Worm (Caenorhabditis elegans) whole organism, young adult: ENCODE measurements around the gene cest-28.

ENCODE experiments used
- B0336.3 ChIP-seq: fragments of 200-800 bp; sonication (Bioruptor generic); IDR thresholded peaks from 2 replicates; pipeline ENCODE4 v1.3.6; 2022; ENCODE audit warnings: missing genetic modification characterization, missing compliant biosample characterization
- F52B5.7 ChIP-seq: sonication (generic microtip); optimal IDR thresholded peaks from 2 replicates; lab custom pipeline; 2016; ENCODE audit warnings: mild to moderate bottlenecking, missing genetic modification characterization, missing compliant biosample characterization
- F57A8.1 ChIP-seq: fragments of 200-800 bp; sonication (Bioruptor generic); optimal IDR thresholded peaks from 2 replicates; lab custom pipeline; 2018; ENCODE audit warnings: mild to moderate bottlenecking, missing genetic modification characterization, moderate library complexity, missing compliant biosample characterization
- F57C9.4 ChIP-seq: sonication (generic microtip); optimal IDR thresholded peaks from 2 replicates; lab custom pipeline; 2017; ENCODE audit warnings: mild to moderate bottlenecking, missing genetic modification characterization, missing compliant biosample characterization
- T07F8.4 ChIP-seq: sonication (generic microtip); optimal IDR thresholded peaks from 2 replicates; lab custom pipeline; 2016; ENCODE audit warnings: mild to moderate bottlenecking, missing genetic modification characterization, moderate library complexity, missing compliant biosample characterization
- Y53F4B.3 ChIP-seq: fragments of 200-800 bp; sonication (Bioruptor generic); IDR thresholded peaks from 2 replicates; pipeline ENCODE4 v1.3.6; 2022; ENCODE audit warnings: missing genetic modification reagents, missing genetic modification characterization, missing compliant biosample characterization
- Y79H2A.3 ChIP-seq: fragments of 200-800 bp; sonication (Bioruptor generic); conservative IDR thresholded peaks from 2 replicates; pipeline ENCODE4 v1.3.6; 2022; ENCODE audit warnings: missing genetic modification reagents, missing genetic modification characterization, missing compliant biosample characterization
- akir-1 ChIP-seq: fragments of 200-800 bp; sonication (Bioruptor generic); optimal IDR thresholded peaks from 2 replicates; lab custom pipeline; 2018; ENCODE audit warnings: mild to moderate bottlenecking, missing genetic modification characterization, moderate library complexity, missing compliant biosample characterization
- athp-1 ChIP-seq: sonication (generic microtip); optimal IDR thresholded peaks from 2 replicates; lab custom pipeline; 2017; ENCODE audit warnings: mild to moderate bottlenecking, missing genetic modification characterization, missing compliant biosample characterization
- attf-6 ChIP-seq: fragments of 200-800 bp; sonication (Bioruptor generic); IDR thresholded peaks from 2 replicates; pipeline ENCODE4 v1.3.6; 2022; ENCODE audit warnings: missing genetic modification reagents, missing genetic modification characterization, missing compliant biosample characterization
- ceh-58 ChIP-seq: fragments of 200-800 bp; sonication (Bioruptor generic); IDR thresholded peaks from 2 replicates; pipeline ENCODE4 v1.3.6; 2022; ENCODE audit warnings: missing genetic modification characterization, missing compliant biosample characterization
- dpl-1 ChIP-seq: fragments of 150-350 bp; optimal IDR thresholded peaks from 2 replicates; lab custom pipeline; 2014; ENCODE audit warnings: missing biosample characterization, missing genetic modification reagents, missing genetic modification characterization
- egl-18 ChIP-seq: fragments of 200-800 bp; sonication (Bioruptor generic); IDR thresholded peaks from 2 replicates; pipeline ENCODE4 v1.3.6; 2022; ENCODE audit warnings: missing genetic modification reagents, missing genetic modification characterization, missing compliant biosample characterization
- fkh-3 ChIP-seq: sonication (generic microtip); optimal IDR thresholded peaks from 2 replicates; lab custom pipeline; 2016; ENCODE audit warnings: mild to moderate bottlenecking, missing genetic modification characterization, missing compliant biosample characterization
- gei-17 ChIP-seq: fragments of 200-800 bp; sonication (Bioruptor generic); optimal IDR thresholded peaks from 2 replicates; lab custom pipeline; 2018; ENCODE audit warnings: mild to moderate bottlenecking, missing genetic modification characterization, missing compliant biosample characterization
- hlh-26 ChIP-seq: fragments of 200-800 bp; sonication (Bioruptor generic); conservative IDR thresholded peaks from 2 replicates; pipeline ENCODE4 v1.3.6; 2022; ENCODE audit warnings: missing genetic modification reagents, missing genetic modification characterization, missing compliant biosample characterization
- hsf-1 ChIP-seq: fragments of 200-800 bp; sonication (Bioruptor generic); IDR thresholded peaks from 2 replicates; pipeline ENCODE4 v1.3.6; 2022; ENCODE audit warnings: missing genetic modification reagents, missing genetic modification characterization, missing compliant biosample characterization
- lag-1 ChIP-seq: fragments of 200-800 bp; sonication (Bioruptor generic); IDR thresholded peaks from 2 replicates; pipeline ENCODE4 v1.3.6; 2022; ENCODE audit warnings: missing genetic modification reagents, missing genetic modification characterization, missing compliant biosample characterization
- let-526 ChIP-seq: fragments of 200-800 bp; sonication (Bioruptor generic); IDR thresholded peaks from 2 replicates; pipeline ENCODE4 v1.3.6; 2022; ENCODE audit warnings: missing genetic modification reagents, missing genetic modification characterization, missing compliant biosample characterization
- let-607 ChIP-seq, 2 experiments: fragments of 200-800 bp in 1 of 2; sonication (Bioruptor generic) in 1 of 2; sonication (generic microtip) in 1 of 2; optimal IDR thresholded peaks; 2 replicates each; lab custom pipeline; 2016 to 2018; ENCODE audit warnings: mild to moderate bottlenecking in 2 of 2, missing compliant biosample characterization in 2 of 2, missing genetic modification characterization in 2 of 2, moderate library complexity in 2 of 2, missing genotype in 1 of 2
- madf-6 ChIP-seq: fragments of 200-800 bp; sonication (Bioruptor generic); IDR thresholded peaks from 2 replicates; pipeline ENCODE4 v1.3.6; 2022; ENCODE audit warnings: missing genetic modification reagents, missing genetic modification characterization, missing compliant biosample characterization
- mcd-1 ChIP-seq: fragments of 200-800 bp; sonication (Bioruptor generic); IDR thresholded peaks from 2 replicates; pipeline ENCODE4 v1.3.6; 2022; ENCODE audit warnings: missing genetic modification reagents, missing genetic modification characterization, missing compliant biosample characterization
- nfya-1 ChIP-seq: sonication (generic microtip); optimal IDR thresholded peaks from 2 replicates; lab custom pipeline; 2017; ENCODE audit warnings: antibody characterized with exemption, missing compliant biosample characterization, missing genetic modification characterization, borderline replicate concordance; ENCODE audit not compliant: insufficient read depth
- nfya-2 ChIP-seq: fragments of 200-800 bp; sonication (Bioruptor generic); IDR thresholded peaks from 2 replicates; pipeline ENCODE4 v1.3.6; 2022; ENCODE audit warnings: missing genetic modification reagents, missing genetic modification characterization, missing compliant biosample characterization
- nhr-80 ChIP-seq: sonication (generic microtip); optimal IDR thresholded peaks from 2 replicates; lab custom pipeline; 2016; ENCODE audit warnings: missing genetic modification characterization, missing compliant biosample characterization
- rcor-1 ChIP-seq: fragments of 200-800 bp; sonication (Bioruptor generic); IDR thresholded peaks from 2 replicates; pipeline ENCODE4 v1.3.6; 2022; ENCODE audit warnings: missing genetic modification reagents, missing genetic modification characterization, missing compliant biosample characterization
- snpc-3.4 ChIP-seq: sonication (generic microtip); optimal IDR thresholded peaks from 2 replicates; lab custom pipeline; 2017; ENCODE audit warnings: missing genetic modification characterization, mild to moderate bottlenecking, missing compliant biosample characterization, antibody characterized with exemption, moderate library complexity, missing genotype, missing genetic modification reagents
- snpc-4 ChIP-seq, 5 experiments: fragments of 150-350 bp in 1 of 5; sonication (generic microtip) in 4 of 5; optimal IDR thresholded peaks; 2 replicates each; lab custom pipeline; 2014 to 2018; ENCODE audit warnings: missing genetic modification characterization in 5 of 5, missing biosample characterization in 3 of 5, antibody characterized with exemption in 2 of 5, mild to moderate bottlenecking in 2 of 5, missing compliant biosample characterization in 2 of 5, missing genotype in 2 of 5, moderate library complexity in 2 of 5, missing genetic modification reagents in 1 of 5
- sptf-2 ChIP-seq: fragments of 200-800 bp; sonication (Bioruptor generic); optimal IDR thresholded peaks from 2 replicates; lab custom pipeline; 2018; ENCODE audit warnings: mild to moderate bottlenecking, missing genetic modification characterization, missing compliant biosample characterization
- ztf-18 ChIP-seq: sonication (generic microtip); optimal IDR thresholded peaks from 2 replicates; lab custom pipeline; 2016; ENCODE audit warnings: missing genotype, mild to moderate bottlenecking, missing genetic modification characterization, missing compliant biosample characterization

The cest-28 gene

ce11 chrV:6684541-6684940 lies 14.9 kb downstream of the cest-28 start:
- TF ChIP-seq F52B5.7 (no peak), mcd-1 (GFP tag; lab: Robert Waterston, UW) (no peak), madf-6 (GFP tag; lab: Robert Waterston, UW) (no peak), attf-6 (GFP tag; lab: Robert Waterston, UW) (no peak)

ce11 chrV:6685499-6685898 lies 15.9 kb downstream of the cest-28 start:
- TF ChIP-seq let-526 (0 out of 2 replicates have a peak, but pooled peaks have one; percentile 37), hsf-1 (no peak)
- TF ChIP-seq, all 124 proteins: peak for 1

DNA sequence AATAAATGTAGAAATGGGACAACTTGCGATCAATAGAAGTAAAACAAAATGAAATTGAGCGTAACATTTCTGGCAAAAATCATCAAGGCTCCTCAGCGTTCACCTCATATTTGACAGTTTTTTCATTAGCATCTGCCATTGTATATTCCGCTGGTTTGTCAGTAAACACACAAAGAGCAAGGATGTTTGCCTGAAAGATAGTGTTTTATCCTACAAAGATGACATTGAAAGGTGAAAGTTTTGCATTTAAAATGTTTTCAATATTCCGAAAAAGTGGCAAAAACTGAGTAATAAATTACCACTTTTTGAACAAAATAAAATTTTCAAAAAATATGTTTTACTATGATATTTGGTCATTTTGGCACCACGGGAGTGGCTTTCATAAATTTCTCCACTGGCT lies 16.3 kb downstream of the cest-28 start:
- no peak for TF ChIP-seq mcd-1 (GFP tag; lab: Robert Waterston, UW)
- no peak for TF ChIP-seq Y79H2A.3
- no peak for TF ChIP-seq akir-1 (GFP tag; lab: Kevin White, UChicago)
- TF ChIP-seq athp-1 (tag; lab: Kevin White, UChicago) = no peak
- TF ChIP-seq F57A8.1 (GFP tag; lab: Kevin White, UChicago) = no peak
- no peak for TF ChIP-seq T07F8.4 (tag; lab: Kevin White, UChicago)
- TF ChIP-seq ceh-58 (GFP tag; lab: Robert Waterston, UW) = no peak
- TF ChIP-seq nfya-1 (tag; lab: Kevin White, UChicago) = no peak
- no peak for TF ChIP-seq sptf-2 (GFP tag; lab: Kevin White, UChicago)
- TF ChIP-seq lag-1 (GFP tag; lab: Robert Waterston, UW) = no peak

- TF ChIP-seq athp-1 (tag; lab: Kevin White, UChicago) = no peak
These were observed 18.8 kb downstream of the cest-28 start, which contains the start of gene K11G9.5 for ce11 chrV:6688392-6688791. TSS of gene K11G9.5 (minus strand) at chrV:6688492.

DNA sequence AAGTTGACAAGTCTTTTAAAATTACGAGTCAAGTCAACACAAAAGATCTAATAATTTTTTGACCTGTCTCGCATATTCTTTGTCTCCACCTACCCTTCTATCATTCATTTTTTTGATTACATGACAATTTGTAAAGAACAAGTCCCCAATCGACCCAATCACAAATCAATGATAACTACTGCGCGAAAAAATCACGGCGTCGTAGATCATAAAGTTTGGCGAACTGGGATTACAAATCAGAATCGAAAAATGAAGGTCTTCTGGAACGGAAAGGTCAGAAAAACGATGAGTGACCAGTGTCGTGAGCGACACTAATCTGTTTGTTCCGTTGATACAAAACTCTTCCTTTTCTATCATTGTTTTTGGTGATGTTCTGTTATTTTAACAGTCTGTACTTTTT lies 20.5 kb downstream of the cest-28 start:
- no peak for TF ChIP-seq let-526
- TF ChIP-seq ztf-18 (tag; lab: Kevin White, UChicago) = no peak
- no peak for TF ChIP-seq gei-17 (GFP tag; lab: Kevin White, UChicago)
- TF ChIP-seq lag-1 (GFP tag; lab: Robert Waterston, UW) = no peak

- TF ChIP-seq rcor-1 (GFP tag; lab: Robert Waterston, UW) (no peak), nhr-80 (peak; percentile 24)
These were observed 22.3 kb downstream of the cest-28 start, which contains the start of gene mtl-1 for ce11 chrV:6691813-6692351. TSS of gene mtl-1 (minus strand) at chrV:6691863.

ce11 chrV:6694668-6695067 lies 25.0 kb downstream of the cest-28 start, which contains the start of gene W02F12.8:
TSS of gene W02F12.8 (minus strand) at chrV:6694768.
- TF ChIP-seq ztf-18 (tag; lab: Kevin White, UChicago) (no peak), egl-18 (no peak), lag-1 (GFP tag; lab: Robert Waterston, UW) (no peak), fkh-3 (tag; lab: Kevin White, UChicago) (no peak), let-607 (tag; optimal IDR thresholded peaks at IDR 0.05; lab: Kevin White, UChicago) (no peak), F57C9.4 (tag; lab: Kevin White, UChicago) (no peak), Y53F4B.3 (GFP tag; lab: Robert Waterston, UW) (no peak), madf-6 (GFP tag; lab: Robert Waterston, UW) (no peak), ceh-58 (GFP tag; lab: Robert Waterston, UW) (no peak), snpc-4 (GFP tag; optimal IDR thresholded peaks at IDR 0.05; lab: Kevin White, UChicago) (no peak), snpc-4 (tag; optimal IDR thresholded peaks at IDR 0.05; lab: Kevin White, UChicago) (no peak), dpl-1 (GFP tag; lab: Kevin White, UChicago) (no peak), snpc-3.4 (no peak), hlh-26 (GFP tag; lab: Robert Waterston, UW) (no peak), sptf-2 (GFP tag; lab: Kevin White, UChicago) (no peak), nfya-2 (no peak), B0336.3 (GFP tag; lab: Robert Waterston, UW) (no peak)
- TF ChIP-seq, all 124 proteins: peak for 0
